Worm (Caenorhabditis elegans) whole organism, late embryonic: ENCODE measurements around the gene sre-7.

ENCODE experiments used
- ama-1 ChIP-seq: fragments of 150-350 bp; optimal IDR thresholded peaks from 2 replicates; lab custom pipeline; 2014
- ceh-9 ChIP-seq: sonication (generic microtip); optimal IDR thresholded peaks from 2 replicates; lab custom pipeline; 2016; ENCODE audit warnings: mild to moderate bottlenecking, missing genetic modification characterization, inconsistent platforms, missing compliant biosample characterization
- ets-4 ChIP-seq: sonication (generic microtip); optimal IDR thresholded peaks from 2 replicates; lab custom pipeline; 2016; ENCODE audit warnings: missing genetic modification characterization, missing compliant biosample characterization
- fkh-10 ChIP-seq: fragments of 150-350 bp; optimal IDR thresholded peaks from 2 replicates; lab custom pipeline; 2014; ENCODE audit warnings: missing biosample characterization, missing genetic modification reagents, missing genetic modification characterization
- hlh-13 ChIP-seq: fragments of 200-800 bp; sonication (Bioruptor generic); optimal IDR thresholded peaks from 2 replicates; lab custom pipeline; 2018; ENCODE audit warnings: mild to moderate bottlenecking, missing genetic modification characterization, missing compliant biosample characterization
- nfya-1 ChIP-seq: sonication (generic microtip); optimal IDR thresholded peaks from 2 replicates; lab custom pipeline; 2017; ENCODE audit warnings: missing genetic modification characterization, mild to moderate bottlenecking, missing compliant biosample characterization, antibody characterized with exemption, moderate library complexity
- npax-4 ChIP-seq: sonication (generic microtip); optimal IDR thresholded peaks from 2 replicates; lab custom pipeline; 2016; ENCODE audit warnings: missing genetic modification characterization, missing compliant biosample characterization
- pag-3 ChIP-seq: sonication (generic microtip); optimal IDR thresholded peaks from 2 replicates; lab custom pipeline; 2016; ENCODE audit warnings: missing compliant biosample characterization, missing genetic modification characterization, borderline replicate concordance
- pha-4 ChIP-seq: fragments of 150-350 bp; optimal IDR thresholded peaks from 2 replicates; lab custom pipeline; 2018; ENCODE audit warnings: missing biosample characterization, missing genetic modification reagents, missing genetic modification characterization
- pqm-1 ChIP-seq: sonication (generic microtip); optimal IDR thresholded peaks from 2 replicates; lab custom pipeline; 2016; ENCODE audit warnings: missing genetic modification characterization, missing compliant biosample characterization
- rnt-1 ChIP-seq: sonication (generic microtip); optimal IDR thresholded peaks from 2 replicates; lab custom pipeline; 2016; ENCODE audit warnings: missing genetic modification characterization, missing compliant biosample characterization
- unc-42 ChIP-seq: sonication (generic microtip); optimal IDR thresholded peaks from 2 replicates; lab custom pipeline; 2016; ENCODE audit warnings: missing genotype, missing genetic modification characterization, missing compliant biosample characterization
- unc-86 ChIP-seq: sonication (generic microtip); optimal IDR thresholded peaks from 2 replicates; lab custom pipeline; 2016; ENCODE audit warnings: missing genetic modification characterization, missing compliant biosample characterization
- ztf-16 ChIP-seq: sonication (generic microtip); optimal IDR thresholded peaks from 2 replicates; lab custom pipeline; 2017; ENCODE audit warnings: missing genetic modification characterization, missing compliant biosample characterization

DNA sequence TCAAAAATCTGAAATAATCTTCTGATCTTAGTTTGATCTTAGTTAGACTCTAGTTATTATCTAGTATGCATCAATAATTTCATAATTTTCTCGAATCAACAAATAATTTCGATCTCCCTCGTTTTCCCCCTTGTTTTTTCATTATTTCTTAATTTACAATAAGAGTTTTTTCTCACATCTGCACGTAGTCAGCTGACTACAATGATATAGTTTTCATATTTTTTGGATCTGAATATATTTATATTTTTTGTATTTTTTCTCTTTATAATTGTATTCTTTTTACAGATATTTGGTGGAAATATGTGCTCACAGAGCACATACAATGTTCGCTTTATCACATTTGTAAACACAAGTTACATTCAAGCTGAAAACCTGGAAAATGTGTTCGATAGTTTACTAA lies at the start of gene sre-7:
- no peak for TF ChIP-seq ets-4 (tag; lab: Kevin White, UChicago)
- TF ChIP-seq ama-1 (lab: Kevin White, UChicago): no peak
- TF ChIP-seq ceh-9: no peak
- no peak for TF ChIP-seq pha-4 (tag; lab: Kevin White, UChicago)
- TF ChIP-seq unc-86: no peak
- TF ChIP-seq unc-42 (tag; lab: Kevin White, UChicago): no peak
- no peak for TF ChIP-seq hlh-13
- no peak for TF ChIP-seq rnt-1 (tag; lab: Kevin White, UChicago)
- TF ChIP-seq ztf-16 (tag; lab: Kevin White, UChicago): no peak
- no peak for TF ChIP-seq npax-4
- TF ChIP-seq nfya-1: no peak
- no peak for TF ChIP-seq pqm-1 (tag; lab: Kevin White, UChicago)
- no peak for TF ChIP-seq fkh-10
- no peak for TF ChIP-seq pag-3 (tag; lab: Kevin White, UChicago)
